Fruit fly (Drosophila melanogaster) whole organism, larva: ENCODE measurements around the gene grn.

Experiments
- noc ChIP-seq: fragments of 200-800 bp; sonication (Bioruptor generic); optimal IDR thresholded peaks from 3 replicates; lab custom pipeline; 2019; ENCODE audit warnings: missing biosample characterization, mild to moderate bottlenecking, missing genetic modification characterization, moderate library complexity

Gene grn

dm6 chr3R:8181412-8182108, at the start of gene grn:
grn (minus strand) TSS chr3R:8181444.
- TF ChIP-seq noc (tag; lab: Kevin White, UChicago) = peak; percentile 29

dm6 chr3R:8227344-8227743, 46.1 kb upstream of the grn start:
- no peak for TF ChIP-seq noc (tag; lab: Kevin White, UChicago)

DNA sequence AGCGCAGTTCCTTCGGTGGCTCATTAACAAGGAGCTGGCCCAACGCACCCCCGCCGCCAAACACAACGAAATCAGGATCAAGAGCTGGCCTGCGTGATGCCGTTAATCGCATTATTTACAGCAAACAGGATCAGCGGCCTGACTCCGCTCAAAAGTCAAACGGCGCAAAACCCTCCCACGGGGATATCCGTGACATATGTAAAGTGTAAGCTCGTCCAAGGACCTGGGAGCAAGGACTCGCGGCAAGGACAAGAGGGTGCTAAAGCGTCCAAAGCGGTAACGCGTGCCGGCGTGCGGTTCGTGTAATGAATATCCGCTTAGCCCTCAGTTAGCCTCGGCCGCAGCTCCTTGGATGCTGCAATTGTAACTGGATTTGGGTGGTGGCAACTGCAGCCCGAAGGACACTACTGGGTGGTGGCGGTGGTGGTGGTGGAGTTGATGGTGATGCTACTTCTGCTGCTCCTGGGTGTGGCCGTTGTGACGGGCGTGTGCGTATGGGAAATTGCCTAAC, 44.3 kb upstream of the grn start:
- no peak for TF ChIP-seq noc (tag; lab: Kevin White, UChicago)

dm6 chr3R:8224726-8225460, 43.6 kb upstream of the grn start:
- TF ChIP-seq noc (tag; lab: Kevin White, UChicago) = no peak

dm6 chr3R:8223074-8223597, 41.9 kb upstream of the grn start:
- no peak for TF ChIP-seq noc (tag; lab: Kevin White, UChicago)

DNA sequence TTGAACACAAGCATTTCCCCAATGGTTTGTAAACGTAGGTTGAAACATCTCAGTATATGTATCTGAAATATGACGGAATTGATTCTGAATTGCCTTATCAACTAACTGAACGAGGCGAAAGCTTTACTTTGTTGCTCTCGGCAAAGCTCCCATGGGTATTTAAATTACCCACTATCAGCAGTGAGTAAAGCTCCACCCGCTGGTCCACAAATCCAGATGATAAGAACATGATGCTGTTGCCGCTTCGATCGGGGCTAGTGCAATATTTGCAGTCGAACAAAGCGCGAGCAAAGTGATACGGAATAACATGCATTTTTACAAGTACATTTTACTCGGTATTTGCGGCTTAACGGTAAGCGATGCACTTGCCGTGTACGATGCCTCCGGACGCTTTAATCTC, 38.6 kb upstream of the grn start, which contains the start of gene CG18249:
Gene CG18249, plus strand, starts transcription at position 256 of the 400 bp plus-strand sequence.
- TF ChIP-seq noc (tag; lab: Kevin White, UChicago) = no peak

DNA sequence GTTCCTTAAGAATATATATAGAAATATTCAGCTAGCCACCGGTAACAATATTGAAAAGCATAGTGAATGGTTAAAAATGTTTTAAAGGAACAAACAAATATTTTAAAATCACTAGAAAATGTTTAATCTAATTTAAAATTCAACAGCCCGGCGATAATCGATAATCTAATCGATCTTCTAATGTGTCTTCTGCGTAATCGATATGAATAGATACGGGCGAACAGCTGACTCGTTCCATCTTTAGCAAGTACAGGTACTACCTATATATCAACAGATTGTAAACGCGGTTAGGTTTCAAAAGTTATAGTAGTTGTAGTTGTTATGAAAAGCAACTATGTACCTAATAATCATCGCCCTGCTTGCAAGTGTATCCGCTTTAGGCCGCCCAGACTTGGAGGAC, 36.5 kb upstream of the grn start, which contains the start of gene CG7800:
Gene CG7800, plus strand, starts transcription at position 231 of the 400 bp plus-strand sequence.
- no peak for TF ChIP-seq noc (tag; lab: Kevin White, UChicago)

- TF ChIP-seq noc (tag; lab: Kevin White, UChicago) = no peak
These were observed 34.4 kb upstream of the grn start for dm6 chr3R:8215528-8216189.

DNA sequence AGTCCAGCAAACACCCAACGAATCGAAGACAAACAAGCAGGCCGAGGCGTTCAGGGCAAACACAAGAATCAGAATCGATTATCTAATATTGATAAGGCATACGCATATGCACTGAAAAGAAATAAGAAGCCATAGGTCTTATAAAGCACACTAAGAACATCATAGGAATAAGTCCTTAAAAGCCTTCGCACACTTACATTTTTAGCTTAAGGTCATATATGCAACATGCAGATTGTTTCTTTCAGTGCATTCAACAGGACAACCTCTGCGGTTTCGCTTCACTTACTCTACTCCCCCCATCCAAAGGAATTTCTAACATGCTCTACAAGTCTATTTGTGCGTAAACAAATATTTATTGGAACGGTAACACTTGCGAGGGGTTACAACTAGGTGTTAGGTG, 31.4 kb upstream of the grn start:
- no peak for TF ChIP-seq noc (tag; lab: Kevin White, UChicago)

- no peak for TF ChIP-seq noc (tag; lab: Kevin White, UChicago)
These were observed 29.7 kb upstream of the grn start for dm6 chr3R:8210837-8211488.

- peak; percentile 42 for TF ChIP-seq noc (tag; lab: Kevin White, UChicago)
These were observed 27.3 kb upstream of the grn start for dm6 chr3R:8208378-8209021.

DNA sequence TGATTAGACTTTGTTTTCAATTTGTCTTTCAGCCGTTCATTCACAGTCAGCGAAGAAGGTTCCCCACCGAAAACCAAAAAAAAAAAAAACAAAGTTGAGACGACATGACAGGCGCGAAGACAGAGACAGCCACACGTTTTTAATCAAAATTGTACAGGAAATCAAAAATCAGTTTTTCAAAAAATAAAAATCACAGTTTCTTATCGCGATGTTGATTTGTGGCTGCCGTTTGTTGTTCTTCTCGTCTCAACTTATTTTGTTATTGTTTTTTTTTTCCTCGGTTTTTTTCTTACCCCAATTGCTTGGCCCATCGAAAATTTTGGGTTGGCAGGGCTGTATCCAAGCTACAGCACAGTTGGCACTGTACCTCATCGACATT, 26.0 kb upstream of the grn start:
- no peak for TF ChIP-seq noc (tag; lab: Kevin White, UChicago)

dm6 chr3R:8206628-8207275, 25.5 kb upstream of the grn start:
- TF ChIP-seq noc (tag; lab: Kevin White, UChicago) = peak; percentile 85

DNA sequence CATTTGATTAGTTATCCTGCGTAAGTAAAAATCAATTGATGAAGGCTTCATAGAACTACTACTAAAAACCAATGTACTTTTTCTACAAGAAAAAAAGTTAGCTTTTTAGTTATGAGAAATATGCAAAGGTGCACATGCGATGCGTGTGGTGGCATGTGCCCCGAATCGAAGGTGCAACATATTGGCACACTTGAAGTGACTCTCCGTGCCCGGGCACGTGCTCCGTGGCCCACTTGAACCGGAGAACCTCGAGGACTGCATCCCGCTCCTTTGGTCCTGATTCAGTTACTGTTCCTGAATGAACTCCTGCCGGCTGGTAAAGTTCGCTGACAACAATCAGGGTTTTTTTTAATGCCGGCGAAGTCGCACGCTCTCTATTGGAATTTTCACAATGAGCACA, 24.8 kb upstream of the grn start:
- no peak for TF ChIP-seq noc (tag; lab: Kevin White, UChicago)
